Worm (Caenorhabditis elegans) whole organism, early embryonic: ENCODE measurements around the gene R31.2.

Experiments
- F13C5.2 ChIP-seq: sonication (generic microtip); optimal IDR thresholded peaks from 2 replicates; lab custom pipeline; 2017; ENCODE audit warnings: mild to moderate bottlenecking, missing genetic modification characterization, inconsistent platforms, missing compliant biosample characterization
- scrt-1 ChIP-seq: fragments of 200-800 bp; sonication (Bioruptor generic); IDR thresholded peaks from 2 replicates; pipeline ENCODE4 v1.3.6; 2022; ENCODE audit warnings: missing genetic modification characterization, missing compliant biosample characterization

- TF ChIP-seq F13C5.2 (tag; lab: Kevin White, UChicago) (no peak), scrt-1 (no peak)
These were observed 10.0 kb downstream of the R31.2 start, which contains the start of gene osm-6 for ce11 chrV:11927346-11927745.
